Worm (Caenorhabditis elegans) whole organism, midembryonic: ENCODE measurements around the gene srh-131.

Experiments used
- T22C8.4 ChIP-seq: fragments of 200-800 bp; sonication (Bioruptor generic); IDR thresholded peaks from 2 replicates; pipeline ENCODE4 v1.3.6; 2022; ENCODE audit warnings: missing genetic modification characterization, missing compliant biosample characterization
- cog-1 ChIP-seq: sonication (generic microtip); optimal IDR thresholded peaks from 2 replicates; lab custom pipeline; 2016; ENCODE audit warnings: missing genetic modification characterization, missing compliant biosample characterization
- flt-1 ChIP-seq: fragments of 200-800 bp; sonication (Bioruptor generic); IDR thresholded peaks from 2 replicates; pipeline ENCODE4 v1.3.6; 2022; ENCODE audit warnings: missing genetic modification characterization, missing compliant biosample characterization
- klf-2 ChIP-seq: fragments of 200-800 bp; sonication (Bioruptor generic); conservative IDR thresholded peaks from 2 replicates; pipeline ENCODE4 v1.3.6; 2022; ENCODE audit warnings: missing genetic modification reagents, missing genetic modification characterization, missing compliant biosample characterization
- med-1 ChIP-seq: sonication (generic microtip); optimal IDR thresholded peaks from 2 replicates; lab custom pipeline; 2017; ENCODE audit warnings: missing genetic modification characterization, mild to moderate bottlenecking, missing compliant biosample characterization, antibody characterized with exemption, missing genetic modification reagents; ENCODE audit not compliant: insufficient read depth
- ref-1 ChIP-seq: fragments of 200-800 bp; sonication (Bioruptor generic); conservative IDR thresholded peaks from 2 replicates; pipeline ENCODE4 v1.3.6; 2022; ENCODE audit warnings: missing genetic modification reagents, missing genetic modification characterization, missing compliant biosample characterization
- tab-1 ChIP-seq: fragments of 200-800 bp; sonication (Bioruptor generic); IDR thresholded peaks from 2 replicates; pipeline ENCODE4 v1.3.6; 2022; ENCODE audit warnings: missing genetic modification characterization, missing compliant biosample characterization
- ztf-23 ChIP-seq: fragments of 200-800 bp; sonication (Bioruptor generic); IDR thresholded peaks from 2 replicates; pipeline ENCODE4 v1.3.6; 2022; ENCODE audit warnings: missing genetic modification reagents, missing genetic modification characterization, missing compliant biosample characterization
- ztf-29 ChIP-seq: fragments of 200-800 bp; sonication (Bioruptor generic); IDR thresholded peaks from 2 replicates; pipeline ENCODE4 v1.3.6; 2022; ENCODE audit warnings: missing genetic modification reagents, missing genetic modification characterization, missing compliant biosample characterization

The srh-131 gene

ce11 chrV:17005189-17005588 lies at the start of gene srh-131:
Gene srh-131 (plus strand): TSS chrV:17005489.
- TF ChIP-seq ztf-23 (GFP tag; lab: Robert Waterston, UW) (no peak), ztf-29 (GFP tag; lab: Robert Waterston, UW) (no peak), ref-1 (GFP tag; lab: Robert Waterston, UW) (no peak), cog-1 (no peak), T22C8.4 (GFP tag; lab: Robert Waterston, UW) (no peak), flt-1 (GFP tag; lab: Robert Waterston, UW) (no peak), tab-1 (no peak), klf-2 (GFP tag; lab: Robert Waterston, UW) (no peak), med-1 (GFP tag; lab: Kevin White, UChicago) (no peak)

ce11 chrV:16956229-16956628 lies 49.1 kb upstream of the srh-131 start, which contains the start of gene clec-239:
Gene clec-239 (plus strand): TSS chrV:16956529.
- TF ChIP-seq ztf-23 (GFP tag; lab: Robert Waterston, UW) = no peak
- no peak for TF ChIP-seq klf-2 (GFP tag; lab: Robert Waterston, UW)

- TF ChIP-seq klf-2 (GFP tag; lab: Robert Waterston, UW) (no peak), ztf-29 (GFP tag; lab: Robert Waterston, UW) (no peak), flt-1 (GFP tag; lab: Robert Waterston, UW) (no peak), ref-1 (GFP tag; lab: Robert Waterston, UW) (no peak), tab-1 (no peak), T22C8.4 (GFP tag; lab: Robert Waterston, UW) (no peak), cog-1 (no peak), ztf-23 (GFP tag; lab: Robert Waterston, UW) (no peak), med-1 (GFP tag; lab: Kevin White, UChicago) (no peak)
Observed at ce11 chrV:16958975-16959374, 46.3 kb upstream of the srh-131 start.

DNA sequence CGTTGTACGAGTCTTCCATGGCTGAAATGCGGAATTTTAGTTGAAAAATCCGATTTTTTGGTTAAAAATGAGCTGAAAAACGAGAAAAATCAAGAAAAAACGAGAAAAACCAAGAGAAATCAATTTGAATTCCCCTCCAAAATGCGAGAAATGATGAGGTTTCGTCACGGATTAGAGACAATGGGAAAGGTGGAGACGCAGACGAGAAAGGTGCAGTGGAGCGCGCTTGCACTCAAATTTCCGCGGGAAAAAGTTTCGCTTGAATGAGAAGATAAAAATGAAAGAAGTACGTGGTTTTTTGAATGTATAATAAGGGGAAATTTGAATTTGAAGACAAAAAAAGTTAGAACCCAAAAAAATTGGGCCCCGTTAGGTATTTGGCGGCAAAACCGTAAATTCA lies 39.6 kb upstream of the srh-131 start, which contains the start of gene efl-1:
TSS of gene efl-1 (minus strand) at position 21 of the 400 bp plus-strand sequence.
- TF ChIP-seq T22C8.4 (GFP tag; lab: Robert Waterston, UW) = no peak
- peak; percentile 65; the same call in 1 of the 2 replicates for TF ChIP-seq ztf-23 (GFP tag; lab: Robert Waterston, UW)

- TF ChIP-seq T22C8.4 (GFP tag; lab: Robert Waterston, UW) (no peak), flt-1 (GFP tag; lab: Robert Waterston, UW) (no peak), ztf-23 (GFP tag; lab: Robert Waterston, UW) (no peak), tab-1 (no peak), ztf-29 (GFP tag; lab: Robert Waterston, UW) (no peak), med-1 (GFP tag; lab: Kevin White, UChicago) (no peak), ref-1 (GFP tag; lab: Robert Waterston, UW) (no peak), klf-2 (GFP tag; lab: Robert Waterston, UW) (no peak), cog-1 (no peak)
Observed at ce11 chrV:16966636-16967035, 38.7 kb upstream of the srh-131 start, which contains the start of gene fbxa-90. Gene fbxa-90 (plus strand): TSS chrV:16966814.

DNA sequence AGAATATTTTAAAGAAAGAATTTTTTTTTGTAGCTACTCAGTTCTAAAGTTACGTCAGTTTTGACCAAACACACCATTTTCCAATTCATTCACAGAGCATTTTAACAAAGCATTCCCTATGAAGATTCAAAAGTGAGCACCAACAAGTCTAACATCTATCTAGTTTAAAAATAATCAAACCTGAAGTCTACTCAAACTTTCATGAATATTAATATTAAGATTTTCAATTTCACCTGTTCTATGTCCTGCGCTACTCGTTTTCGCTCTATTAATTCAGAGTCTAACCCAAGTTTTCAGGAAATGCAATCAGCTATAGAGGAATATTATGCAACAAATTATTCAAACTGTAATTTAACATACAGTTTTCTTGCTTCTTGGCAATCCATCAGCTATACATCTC lies 33.2 kb upstream of the srh-131 start, which contains the start of gene srh-119:
TSS of gene srh-119 (plus strand) at position 301 of the 400 bp plus-strand sequence.
- TF ChIP-seq med-1 (GFP tag; lab: Kevin White, UChicago) = no peak
- no peak for TF ChIP-seq ref-1 (GFP tag; lab: Robert Waterston, UW)
- no peak for TF ChIP-seq T22C8.4 (GFP tag; lab: Robert Waterston, UW)
- no peak for TF ChIP-seq tab-1
- no peak for TF ChIP-seq ztf-29 (GFP tag; lab: Robert Waterston, UW)
- no peak for TF ChIP-seq cog-1
- TF ChIP-seq ztf-23 (GFP tag; lab: Robert Waterston, UW) = no peak
- TF ChIP-seq klf-2 (GFP tag; lab: Robert Waterston, UW) = no peak
- TF ChIP-seq flt-1 (GFP tag; lab: Robert Waterston, UW) = no peak

DNA sequence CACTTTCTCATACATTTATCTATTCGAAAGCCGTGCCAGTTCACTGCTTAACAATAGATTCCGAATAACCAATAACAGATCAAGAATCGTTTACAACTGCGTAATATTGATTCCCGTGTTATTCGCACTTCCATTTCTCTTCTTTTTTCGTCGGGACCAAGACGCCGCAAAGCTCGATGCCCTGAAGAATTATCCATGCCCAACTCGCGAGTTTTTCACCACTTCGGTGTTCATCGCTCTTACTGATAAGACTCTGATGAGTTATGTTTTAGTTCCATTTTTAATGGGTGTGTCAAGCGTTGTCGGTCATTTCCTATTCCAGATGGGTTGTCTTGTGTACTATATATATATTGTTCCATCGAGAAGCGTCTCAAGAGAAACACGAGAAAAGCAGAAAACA lies 32.0 kb upstream of the srh-131 start:
- TF ChIP-seq klf-2 (GFP tag; lab: Robert Waterston, UW) = no peak
- no peak for TF ChIP-seq ztf-23 (GFP tag; lab: Robert Waterston, UW)
- no peak for TF ChIP-seq med-1 (GFP tag; lab: Kevin White, UChicago)
- no peak for TF ChIP-seq ref-1 (GFP tag; lab: Robert Waterston, UW)
- TF ChIP-seq flt-1 (GFP tag; lab: Robert Waterston, UW) = no peak
- TF ChIP-seq cog-1 = no peak
- no peak for TF ChIP-seq tab-1
- TF ChIP-seq T22C8.4 (GFP tag; lab: Robert Waterston, UW) = no peak
- TF ChIP-seq ztf-29 (GFP tag; lab: Robert Waterston, UW) = no peak

DNA sequence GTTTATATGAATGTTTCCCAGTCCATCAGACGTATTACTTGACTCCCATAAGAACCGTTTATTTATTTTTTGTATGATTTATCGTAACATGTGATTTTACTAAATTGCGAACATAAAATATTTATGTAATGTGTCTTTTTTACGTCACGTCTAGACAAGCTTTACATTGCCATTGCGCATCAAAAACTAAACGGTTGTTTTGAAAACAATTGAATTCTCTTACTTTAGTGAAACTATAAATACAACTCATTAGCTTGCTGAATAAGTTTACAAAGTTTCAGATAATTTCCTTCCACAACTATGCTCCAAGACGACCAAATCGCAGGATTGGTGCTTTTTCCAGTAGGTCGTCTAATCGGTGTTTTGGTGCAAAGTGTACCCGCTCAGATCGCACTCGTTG lies 30.4 kb upstream of the srh-131 start, which contains the start of gene srx-54:
TSS of gene srx-54 (plus strand) at position 301 of the 400 bp plus-strand sequence.
- TF ChIP-seq ztf-23 (GFP tag; lab: Robert Waterston, UW) = no peak

DNA sequence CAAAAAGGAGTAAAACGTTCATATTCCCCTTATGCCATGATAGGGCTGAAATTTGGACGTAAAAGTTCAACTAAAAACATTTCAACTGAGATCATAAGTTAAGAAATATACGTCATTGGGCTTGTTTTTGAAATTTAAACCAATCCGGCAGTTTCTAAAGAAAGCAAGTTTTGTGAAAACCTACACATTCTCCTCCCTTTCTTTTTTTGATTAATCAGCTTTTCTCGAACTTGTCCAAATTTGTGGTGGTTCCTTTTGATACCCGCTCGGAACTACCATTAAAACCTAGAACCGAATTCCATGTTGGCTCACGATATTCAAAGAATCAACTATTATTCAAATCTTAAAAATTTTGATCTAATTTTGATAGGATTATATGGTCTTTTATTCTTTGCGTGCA lies 24.9 kb upstream of the srh-131 start, which contains the start of gene srz-54:
TSS of gene srz-54 (plus strand) at position 301 of the 400 bp plus-strand sequence.
- TF ChIP-seq tab-1 (no peak), cog-1 (no peak), T22C8.4 (GFP tag; lab: Robert Waterston, UW) (no peak), flt-1 (GFP tag; lab: Robert Waterston, UW) (no peak)

- TF ChIP-seq klf-2 (GFP tag; lab: Robert Waterston, UW) (no peak), T22C8.4 (GFP tag; lab: Robert Waterston, UW) (no peak), cog-1 (no peak), ztf-23 (GFP tag; lab: Robert Waterston, UW) (no peak), med-1 (GFP tag; lab: Kevin White, UChicago) (no peak), tab-1 (no peak), ref-1 (GFP tag; lab: Robert Waterston, UW) (no peak), flt-1 (GFP tag; lab: Robert Waterston, UW) (no peak)
Observed at ce11 chrV:16987035-16987434, 18.3 kb upstream of the srh-131 start, which contains the start of gene Y102A5C.40. Gene Y102A5C.40 (minus strand): TSS chrV:16987135.
